Fruit fly (Drosophila melanogaster): ENCODE measurements around the gene Karybeta3.

The Karybeta3 gene

dm6 chr3R:4664947-4665346 lies 16.0 kb downstream of the Karybeta3 start (continued):
- TF ChIP-seq sv (GFP tag; optimal IDR thresholded peaks at IDR 0.05) (no peak), sage (GFP tag; optimal IDR thresholded peaks at IDR 0.05) (peak; percentile 94), Abd-B (GFP tag; optimal IDR thresholded peaks at IDR 0.05) (no peak), Dfd (GFP tag; optimal IDR thresholded peaks at IDR 0.05) (no peak), GATAd (GFP tag; optimal IDR thresholded peaks at IDR 0.05) (peak; percentile 95), N (GFP tag; optimal IDR thresholded peaks at IDR 0.05) (no peak), HLH106 (tag; optimal IDR thresholded peaks at IDR 0.05) (peak; percentile 88), dl (GFP tag; optimal IDR thresholded peaks at IDR 0.05; ENCODE audit: insufficient read depth in 1 of 2, partially characterized antibody in 2 of 2) (no peak), Sp1 (GFP tag; optimal IDR thresholded peaks at IDR 0.05) (peak; percentile 96)

- no peak for TF ChIP-seq Myc (optimal IDR thresholded peaks at IDR 0.05)
- TF ChIP-seq tai (GFP tag; optimal IDR thresholded peaks at IDR 0.05), result no peak
- no peak for TF ChIP-seq Abd-B (GFP tag; optimal IDR thresholded peaks at IDR 0.05)
- TF ChIP-seq dsf (GFP tag; optimal IDR thresholded peaks at IDR 0.05; ENCODE audit: borderline replicate concordance), result no peak
- no peak for TF ChIP-seq sv (GFP tag; optimal IDR thresholded peaks at IDR 0.05)
- no peak for TF ChIP-seq sage (GFP tag; optimal IDR thresholded peaks at IDR 0.05)
- TF ChIP-seq HLH106 (tag; optimal IDR thresholded peaks at IDR 0.05), result no peak
- TF ChIP-seq h (GFP tag; optimal IDR thresholded peaks at IDR 0.05), result no peak
- no peak for TF ChIP-seq Dfd (GFP tag; optimal IDR thresholded peaks at IDR 0.05)
- no peak for TF ChIP-seq br (GFP tag; optimal IDR thresholded peaks at IDR 0.05)
- no peak for TF ChIP-seq lola (GFP tag; optimal IDR thresholded peaks at IDR 0.05)
- no peak for TF ChIP-seq psq (GFP tag; optimal IDR thresholded peaks at IDR 0.05)
- no peak for TF ChIP-seq dl (GFP tag; optimal IDR thresholded peaks at IDR 0.05; ENCODE audit: insufficient read depth in 1 of 2, partially characterized antibody in 2 of 2)
Measured at dm6 chr3R:4666014-4666652, 17.2 kb downstream of the Karybeta3 start.

dm6 chr3R:4667399-4668201 lies 18.6 kb downstream of the Karybeta3 start:
- TF ChIP-seq jim (GFP tag; optimal IDR thresholded peaks at IDR 0.05) (no peak), usp (GFP tag; optimal IDR thresholded peaks at IDR 0.05) (no peak), CG9705 (GFP tag; optimal IDR thresholded peaks at IDR 0.05) (peak; percentile 15), foxo (GFP tag; optimal IDR thresholded peaks at IDR 0.05) (peak in 1 of 2 experiments; percentile 53), Hnf4 (GFP tag; optimal IDR thresholded peaks at IDR 0.05) (peak; percentile 35), psq (GFP tag; optimal IDR thresholded peaks at IDR 0.05) (peak; percentile 60), Mio (GFP tag; optimal IDR thresholded peaks at IDR 0.05) (no peak), ey (GFP tag; optimal IDR thresholded peaks at IDR 0.05) (peak; percentile 60), h (GFP tag; optimal IDR thresholded peaks at IDR 0.05) (peak; percentile 47), br (GFP tag; optimal IDR thresholded peaks at IDR 0.05) (peak; percentile 38), tai (GFP tag; optimal IDR thresholded peaks at IDR 0.05) (peak; percentile 56), HLH106 (tag; optimal IDR thresholded peaks at IDR 0.05) (peak; percentile 63), dl (GFP tag; optimal IDR thresholded peaks at IDR 0.05; ENCODE audit: insufficient read depth in 1 of 2, partially characterized antibody in 2 of 2) (peak in 1 of 2 experiments; percentile 24), pan (optimal IDR thresholded peaks at IDR 0.05) (no peak), OdsH (GFP tag; optimal IDR thresholded peaks at IDR 0.05) (peak; percentile 38), GATAd (GFP tag; optimal IDR thresholded peaks at IDR 0.05) (no peak), Hr83 (GFP tag; optimal IDR thresholded peaks at IDR 0.05; ENCODE audit: poor library complexity, severe bottlenecking) (no peak), fru (GFP tag; optimal IDR thresholded peaks at IDR 0.05) (peak; percentile 43), woc (GFP tag; optimal IDR thresholded peaks at IDR 0.05) (peak; percentile 62), sage (GFP tag; optimal IDR thresholded peaks at IDR 0.05) (peak; percentile 0), rgr (GFP tag; optimal IDR thresholded peaks at IDR 0.05) (peak; percentile 33), dsf (GFP tag; optimal IDR thresholded peaks at IDR 0.05; ENCODE audit: borderline replicate concordance) (no peak), dmrt93B (GFP tag; optimal IDR thresholded peaks at IDR 0.05) (peak; percentile 42), sv (GFP tag; optimal IDR thresholded peaks at IDR 0.05) (no peak), Sp1 (GFP tag; optimal IDR thresholded peaks at IDR 0.05) (peak; percentile 68)

dm6 chr3R:4676981-4677665 lies 28.1 kb downstream of the Karybeta3 start:
- TF ChIP-seq dmrt93B (GFP tag; optimal IDR thresholded peaks at IDR 0.05) (no peak), Dfd (GFP tag; optimal IDR thresholded peaks at IDR 0.05) (no peak), CG32264 (GFP tag; optimal IDR thresholded peaks at IDR 0.05) (no peak), psq (GFP tag; optimal IDR thresholded peaks at IDR 0.05) (no peak), Rel (GFP tag; optimal IDR thresholded peaks at IDR 0.05) (no peak), Rel (tag; optimal IDR thresholded peaks at IDR 0.05) (no peak)

Data from whole organism, wandering third instar larva.